Fruit fly (Drosophila melanogaster): ENCODE measurements around the gene ND-20.
A peak's percentile ranks its signal among the peaks of the same experiment; 100 is the strongest.

ND-20 gene

DNA sequence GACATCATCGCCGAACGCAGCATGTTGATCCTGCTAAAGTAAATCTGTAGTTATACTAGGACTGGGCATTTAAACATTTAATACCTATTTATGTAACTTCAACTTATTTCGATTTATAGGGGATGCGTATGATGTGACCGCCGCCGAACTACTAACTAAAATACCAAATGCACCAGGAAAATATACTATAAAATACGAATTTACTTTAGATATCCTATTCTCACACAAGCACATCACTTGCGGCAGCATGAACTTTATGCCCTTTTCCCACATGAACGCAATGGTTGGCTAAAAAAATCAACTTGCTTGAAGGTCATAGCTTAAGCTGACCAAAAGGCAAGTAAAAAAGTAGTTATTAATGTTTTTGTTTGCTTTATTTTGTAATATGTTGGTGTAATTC lies at the start of gene ND-20 (continued):
- no peak for TF ChIP-seq Nf-YA (GFP tag; IDR thresholded peaks at IDR 0.05)
- no peak for TF ChIP-seq ap (GFP tag; IDR thresholded peaks at IDR 0.05)
- 0 out of 2 replicates have a peak, but pooled peaks have one; percentile 22 for TF ChIP-seq CG3847 (GFP tag; IDR thresholded peaks at IDR 0.05)
- TF ChIP-seq prd (optimal IDR thresholded peaks at IDR 0.05), result no peak
- TF ChIP-seq prd (GFP tag; IDR thresholded peaks at IDR 0.05), result no peak
- no peak for TF ChIP-seq CG10209 (GFP tag; optimal IDR thresholded peaks at IDR 0.05)
- no peak for TF ChIP-seq CG18619 (GFP tag; optimal IDR thresholded peaks at IDR 0.05)
- no peak for TF ChIP-seq Dbx (GFP tag; IDR thresholded peaks at IDR 0.05)
- peak; percentile 39 for TF ChIP-seq Ets97D (GFP tag; optimal IDR thresholded peaks at IDR 0.05)
- TF ChIP-seq CG11723 (GFP tag; optimal IDR thresholded peaks at IDR 0.05), result peak; percentile 12
- TF ChIP-seq Atf6 (GFP tag; IDR thresholded peaks at IDR 0.05), result no peak
- TF ChIP-seq CG8924 (tag; optimal IDR thresholded peaks at IDR 0.05), result peak; percentile 28
- peak; percentile 47 for TF ChIP-seq zfh2 (GFP tag; optimal IDR thresholded peaks at IDR 0.05)
- no peak for TF ChIP-seq chm (GFP tag; IDR thresholded peaks at IDR 0.05)
- no peak for TF ChIP-seq sna (GFP tag; IDR thresholded peaks at IDR 0.05; ENCODE audit: partially characterized antibody)
- TF ChIP-seq cad (GFP tag; optimal IDR thresholded peaks at IDR 0.05), result no peak
- no peak for TF ChIP-seq CG10274 (GFP tag; optimal IDR thresholded peaks at IDR 0.05)
- no peak for TF ChIP-seq CG32532 (GFP tag; IDR thresholded peaks at IDR 0.05)
- TF ChIP-seq CG1529 (GFP tag; optimal IDR thresholded peaks at IDR 0.05), result no peak
- TF ChIP-seq Aef1 (GFP tag; IDR thresholded peaks at IDR 0.05), result no peak
- TF ChIP-seq oc (tag; optimal IDR thresholded peaks at IDR 0.05), result no peak
- no peak for TF ChIP-seq Dll (GFP tag; IDR thresholded peaks at IDR 0.05; ENCODE audit: partially characterized antibody)
- TF ChIP-seq jigr1 (GFP tag; IDR thresholded peaks at IDR 0.05), result no peak
- TF ChIP-seq CG2120 (GFP tag; optimal IDR thresholded peaks at IDR 0.05), result peak; percentile 35
- TF ChIP-seq klu (GFP tag; IDR thresholded peaks at IDR 0.05), result no peak
- TF ChIP-seq Dfd (GFP tag; optimal IDR thresholded peaks at IDR 0.05), result peak in 1 of 2 experiments; percentile 77
- no peak for TF ChIP-seq Max (GFP tag; optimal IDR thresholded peaks at IDR 0.05)
- no peak for TF ChIP-seq lbe (GFP tag; optimal IDR thresholded peaks at IDR 0.05)
- TF ChIP-seq CG34224 (GFP tag; IDR thresholded peaks at IDR 0.05; ENCODE audit: partially characterized antibody), result no peak
- no peak for TF ChIP-seq CG34422 (GFP tag; IDR thresholded peaks at IDR 0.05)
- TF ChIP-seq Optix (GFP tag; IDR thresholded peaks at IDR 0.05), result no peak
- peak; percentile 38 for TF ChIP-seq HmgD (GFP tag; optimal IDR thresholded peaks at IDR 0.05)
- TF ChIP-seq CG8478 (optimal IDR thresholded peaks at IDR 0.05), result no peak
- no peak for TF ChIP-seq lov (optimal IDR thresholded peaks at IDR 0.05)
- no peak for TF ChIP-seq lov (GFP tag; IDR thresholded peaks at IDR 0.05)
- TF ChIP-seq HLH4C (GFP tag; IDR thresholded peaks at IDR 0.05; ENCODE audit: partially characterized antibody), result no peak
- no peak for TF ChIP-seq caup (GFP tag; optimal IDR thresholded peaks at IDR 0.05; ENCODE audit: severe bottlenecking)
- no peak for TF ChIP-seq dmrt99B (tag; optimal IDR thresholded peaks at IDR 0.05)
- TF ChIP-seq salm (tag; optimal IDR thresholded peaks at IDR 0.05), result no peak
- TF ChIP-seq ems (GFP tag; optimal IDR thresholded peaks at IDR 0.05), result no peak
- no peak for TF ChIP-seq CG12236 (GFP tag; optimal IDR thresholded peaks at IDR 0.05)
- no peak for TF ChIP-seq ttk (GFP tag; IDR thresholded peaks at IDR 0.05)
- no peak for TF ChIP-seq CG4282 (GFP tag; optimal IDR thresholded peaks at IDR 0.05)
- TF ChIP-seq Dp (GFP tag; optimal IDR thresholded peaks at IDR 0.05), result peak; percentile 21
- TF ChIP-seq Lpt (GFP tag; optimal IDR thresholded peaks at IDR 0.05), result no peak
- no peak for TF ChIP-seq tll (GFP tag; optimal IDR thresholded peaks at IDR 0.05)
- TF ChIP-seq gcm2 (GFP tag; optimal IDR thresholded peaks at IDR 0.05), result no peak
- no peak for TF ChIP-seq Atf3 (GFP tag; optimal IDR thresholded peaks at IDR 0.05)
- no peak for TF ChIP-seq CG16779 (GFP tag; IDR thresholded peaks at IDR 0.05)
- TF ChIP-seq CG1233 (GFP tag; optimal IDR thresholded peaks at IDR 0.05), result no peak
- TF ChIP-seq sima (GFP tag; optimal IDR thresholded peaks at IDR 0.05), result no peak
- no peak for TF ChIP-seq ato (GFP tag; IDR thresholded peaks at IDR 0.05; ENCODE audit: partially characterized antibody)
- TF ChIP-seq ssp (GFP tag; IDR thresholded peaks at IDR 0.05), result peak; percentile 98

All from whole organism, embryonic.